Fruit fly (Drosophila melanogaster) whole organism, embryonic: ENCODE measurements around the gene Rad17.

ENCODE experiments used
- Abd-B ChIP-seq: fragments of 200-800 bp; sonication (Bioruptor generic); optimal IDR thresholded peaks from 2 replicates; lab custom pipeline; 2018; ENCODE audit warnings: missing biosample characterization, mild to moderate bottlenecking, missing genetic modification characterization, moderate library complexity
- CG10209 ChIP-seq: fragments of 200-800 bp; sonication (Bioruptor generic); optimal IDR thresholded peaks from 3 replicates; lab custom pipeline; 2017; ENCODE audit warnings: missing biosample characterization, mild to moderate bottlenecking, missing genetic modification characterization, missing genetic modification reagents
- CG10565 ChIP-seq: fragments of 200-800 bp; sonication (Bioruptor generic); optimal IDR thresholded peaks from 3 replicates; lab custom pipeline; 2016; ENCODE audit warnings: missing biosample characterization, mild to moderate bottlenecking, missing genetic modification characterization
- CG12071 ChIP-seq: fragments of 200-800 bp; sonication (Bioruptor generic); optimal IDR thresholded peaks from 3 replicates; lab custom pipeline; 2018; ENCODE audit warnings: missing biosample characterization, mild to moderate bottlenecking, missing genetic modification characterization
- CG12219 ChIP-seq: fragments of 200-800 bp; sonication (Bioruptor generic); optimal IDR thresholded peaks from 3 replicates; lab custom pipeline; 2018; ENCODE audit warnings: missing biosample characterization, mild to moderate bottlenecking, missing genetic modification characterization
- CG13894 ChIP-seq: fragments of 200-800 bp; sonication (Bioruptor generic); optimal IDR thresholded peaks from 3 replicates; lab custom pipeline; 2018; ENCODE audit warnings: missing biosample characterization, mild to moderate bottlenecking, missing genetic modification characterization, moderate library complexity
- CG14014 ChIP-seq: fragments of 200-800 bp; sonication (Bioruptor generic); IDR thresholded peaks from 2 replicates; pipeline ENCODE4 v1.3.6; 2022; ENCODE audit warnings: missing biosample characterization, missing genetic modification characterization
- CG14667 ChIP-seq: fragments of 200-800 bp; sonication (Bioruptor generic); IDR thresholded peaks from 2 replicates; pipeline ENCODE4 v1.3.6; 2022; ENCODE audit warnings: missing biosample characterization, missing genetic modification characterization
- CG15514 ChIP-seq: fragments of 200-800 bp; sonication (Bioruptor generic); optimal IDR thresholded peaks from 3 replicates; lab custom pipeline; 2017; ENCODE audit warnings: missing biosample characterization, missing genetic modification characterization, mild to moderate bottlenecking, moderate library complexity, missing genetic modification reagents
- CG15601 ChIP-seq: fragments of 200-800 bp; sonication (Bioruptor generic); optimal IDR thresholded peaks from 3 replicates; lab custom pipeline; 2019; ENCODE audit warnings: missing biosample characterization, mild to moderate bottlenecking, missing genetic modification characterization, moderate library complexity
- CG16779 ChIP-seq: fragments of 200-800 bp; sonication (Bioruptor generic); IDR thresholded peaks from 2 replicates; pipeline ENCODE4 v1.3.6; 2022; ENCODE audit warnings: missing biosample characterization, missing genetic modification characterization
- CG17186 ChIP-seq: fragments of 200-800 bp; sonication (Bioruptor generic); optimal IDR thresholded peaks from 3 replicates; lab custom pipeline; 2017; ENCODE audit warnings: missing biosample characterization, missing genetic modification reagents, missing genetic modification characterization
- CG17612 ChIP-seq: fragments of 200-800 bp; sonication (Bioruptor generic); IDR thresholded peaks from 2 replicates; pipeline ENCODE4 v1.3.6; 2022; ENCODE audit warnings: missing biosample characterization, missing genetic modification characterization
- CG17829 ChIP-seq: fragments of 200-800 bp; optimal IDR thresholded peaks from 2 replicates; lab custom pipeline; 2019; ENCODE audit warnings: missing biosample characterization, mild to moderate bottlenecking, missing genetic modification characterization, moderate library complexity
- CG2712 ChIP-seq: fragments of 200-800 bp; optimal IDR thresholded peaks from 3 replicates; lab custom pipeline; 2019; ENCODE audit warnings: missing biosample characterization, mild to moderate bottlenecking, missing genetic modification characterization, moderate library complexity
- CG32772 ChIP-seq: fragments of 200-800 bp; sonication (Bioruptor generic); IDR thresholded peaks from 2 replicates; pipeline ENCODE4 v1.3.6; 2022; ENCODE audit warnings: missing biosample characterization, missing genetic modification characterization
- CG34422 ChIP-seq: fragments of 200-800 bp; sonication (Bioruptor generic); IDR thresholded peaks from 3 replicates; pipeline ENCODE4 v1.3.6; 2022; ENCODE audit warnings: missing biosample characterization, missing genetic modification characterization
- CG4360 ChIP-seq: fragments of 200-800 bp; sonication (Bioruptor generic); IDR thresholded peaks from 2 replicates; pipeline ENCODE4 v1.3.6; 2022; ENCODE audit warnings: missing biosample characterization, missing genetic modification characterization
- CG4424 ChIP-seq: fragments of 200-800 bp; sonication (Bioruptor generic); optimal IDR thresholded peaks from 3 replicates; lab custom pipeline; 2016; ENCODE audit warnings: missing biosample characterization, missing genetic modification characterization
- Camta ChIP-seq: fragments of 200-800 bp; sonication (Bioruptor generic); optimal IDR thresholded peaks from 2 replicates; lab custom pipeline; 2016; ENCODE audit warnings: missing biosample characterization, missing genetic modification characterization
- Chrac-16 ChIP-seq: fragments of 200-800 bp; sonication (Bioruptor generic); optimal IDR thresholded peaks from 3 replicates; lab custom pipeline; 2016; ENCODE audit warnings: missing biosample characterization, missing genetic modification characterization
- CkIIα-i1 ChIP-seq: fragments of 200-800 bp; sonication (Bioruptor generic); IDR thresholded peaks from 2 replicates; pipeline ENCODE4 v1.3.6; 2022; ENCODE audit warnings: missing biosample characterization, missing genetic modification characterization
- Dad ChIP-seq: fragments of 200-800 bp; sonication (Bioruptor generic); optimal IDR thresholded peaks from 3 replicates; lab custom pipeline; 2016; ENCODE audit warnings: missing biosample characterization, missing genetic modification characterization
- Deaf1 ChIP-seq: fragments of 200-800 bp; optimal IDR thresholded peaks from 3 replicates; lab custom pipeline; 2019; ENCODE audit warnings: missing biosample characterization, mild to moderate bottlenecking, missing genetic modification characterization, moderate library complexity
- Gsc ChIP-seq: fragments of 200-800 bp; sonication (Bioruptor generic); IDR thresholded peaks from 2 replicates; pipeline ENCODE4 v1.3.6; 2022; ENCODE audit warnings: missing biosample characterization, missing genetic modification characterization
- HmgD ChIP-seq: fragments of 200-800 bp; sonication (Bioruptor generic); optimal IDR thresholded peaks from 3 replicates; lab custom pipeline; 2016; ENCODE audit warnings: missing biosample characterization, missing genetic modification characterization
- Max ChIP-seq: fragments of 200-800 bp; sonication (Bioruptor generic); optimal IDR thresholded peaks from 2 replicates; lab custom pipeline; 2016; ENCODE audit warnings: missing biosample characterization, mild to moderate bottlenecking, missing genetic modification characterization
- Oaz ChIP-seq: fragments of 200-800 bp; sonication (Bioruptor generic); IDR thresholded peaks from 2 replicates; pipeline ENCODE4 v1.3.6; 2022; ENCODE audit warnings: missing biosample characterization, missing genetic modification characterization
- Opbp ChIP-seq: fragments of 200-800 bp; sonication (Bioruptor generic); IDR thresholded peaks from 3 replicates; pipeline ENCODE4 v1.3.6; 2022; ENCODE audit warnings: missing biosample characterization, missing genetic modification characterization; ENCODE audit not compliant: partially characterized antibody
- Sox100B ChIP-seq: fragments of 200-800 bp; sonication (Bioruptor generic); optimal IDR thresholded peaks from 3 replicates; lab custom pipeline; 2018; ENCODE audit warnings: missing biosample characterization, mild to moderate bottlenecking, missing genetic modification characterization
- ash1 ChIP-seq: fragments of 200-800 bp; sonication (Bioruptor generic); optimal IDR thresholded peaks from 2 replicates; lab custom pipeline; 2018; ENCODE audit warnings: missing biosample characterization, mild to moderate bottlenecking, missing genetic modification characterization
- br ChIP-seq: fragments of >200 bp; optimal IDR thresholded peaks from 2 replicates; lab custom pipeline; 2017
- bsh ChIP-seq, 2 experiments: fragments of 200-800 bp; sonication (Bioruptor generic); optimal IDR thresholded peaks; 2 replicates each; lab custom pipeline; 2017 to 2018; ENCODE audit warnings: mild to moderate bottlenecking in 2 of 2, missing biosample characterization in 2 of 2, missing genetic modification characterization in 2 of 2, moderate library complexity in 1 of 2
- chn ChIP-seq: fragments of 200-800 bp; sonication (Bioruptor generic); optimal IDR thresholded peaks from 2 replicates; lab custom pipeline; 2016; ENCODE audit warnings: missing biosample characterization, missing genetic modification characterization
- en ChIP-seq: fragments of 200-800 bp; sonication (Bioruptor generic); optimal IDR thresholded peaks from 2 replicates; lab custom pipeline; 2016; ENCODE audit warnings: missing biosample characterization, missing genetic modification characterization
- esg ChIP-seq: fragments of 200-800 bp; sonication (Bioruptor generic); conservative IDR thresholded peaks from 2 replicates; pipeline ENCODE4 v1.3.6; 2022; ENCODE audit warnings: missing biosample characterization, missing genetic modification characterization
- fu2 ChIP-seq: fragments of 200-800 bp; sonication (Bioruptor generic); optimal IDR thresholded peaks from 2 replicates; lab custom pipeline; 2016; ENCODE audit warnings: missing biosample characterization, missing genetic modification characterization
- grau ChIP-seq: fragments of 200-800 bp; optimal IDR thresholded peaks from 3 replicates; lab custom pipeline; 2019; ENCODE audit warnings: missing biosample characterization, mild to moderate bottlenecking, missing genetic modification characterization, moderate library complexity
- gsb ChIP-seq: fragments of 200-800 bp; sonication (Bioruptor generic); IDR thresholded peaks from 2 replicates; pipeline ENCODE4 v1.3.6; 2022; ENCODE audit warnings: missing biosample characterization, missing genetic modification characterization
- gsb-n ChIP-seq: fragments of 200-800 bp; sonication (Bioruptor generic); optimal IDR thresholded peaks from 3 replicates; lab custom pipeline; 2018; ENCODE audit warnings: missing biosample characterization, mild to moderate bottlenecking, missing genetic modification characterization
- hb ChIP-seq: fragments of 200-800 bp; sonication (Bioruptor generic); IDR thresholded peaks from 3 replicates; pipeline ENCODE4 v1.3.6; 2022; ENCODE audit warnings: missing biosample characterization, missing genetic modification characterization; ENCODE audit not compliant: partially characterized antibody
- insv ChIP-seq, 2 experiments: fragments of 200-800 bp; sonication (Bioruptor generic); optimal IDR thresholded peaks; 3 replicates each; lab custom pipeline; 2016 to 2018; ENCODE audit warnings: missing biosample characterization in 2 of 2, missing genetic modification characterization in 2 of 2
- kay ChIP-seq: fragments of 200-800 bp; sonication (Bioruptor generic); optimal IDR thresholded peaks from 2 replicates; lab custom pipeline; 2016; ENCODE audit warnings: missing biosample characterization, missing genetic modification characterization
- maf-S ChIP-seq: fragments of 200-800 bp; sonication (Bioruptor generic); optimal IDR thresholded peaks from 2 replicates; lab custom pipeline; 2016; ENCODE audit warnings: missing biosample characterization, missing genetic modification characterization
- mirr ChIP-seq: fragments of 200-800 bp; sonication (Bioruptor generic); optimal IDR thresholded peaks from 3 replicates; lab custom pipeline; 2018; ENCODE audit warnings: missing biosample characterization, mild to moderate bottlenecking, missing genetic modification characterization
- phol ChIP-seq: fragments of 200-800 bp; sonication (Bioruptor generic); optimal IDR thresholded peaks from 3 replicates; lab custom pipeline; 2018; ENCODE audit warnings: missing biosample characterization, mild to moderate bottlenecking, missing genetic modification characterization, moderate library complexity
- psq ChIP-seq: fragments of 200-800 bp; sonication (Bioruptor generic); optimal IDR thresholded peaks from 2 replicates; lab custom pipeline; 2017; ENCODE audit warnings: missing biosample characterization, missing genetic modification characterization
- stwl ChIP-seq: fragments of 200-800 bp; sonication (Bioruptor generic); optimal IDR thresholded peaks from 3 replicates; lab custom pipeline; 2018; ENCODE audit warnings: missing biosample characterization, mild to moderate bottlenecking, missing genetic modification characterization, moderate library complexity
- wor ChIP-seq: fragments of 200-800 bp; sonication (Bioruptor generic); IDR thresholded peaks from 2 replicates; pipeline ENCODE4 v1.3.6; 2022; ENCODE audit warnings: missing biosample characterization, missing genetic modification characterization

The Rad17 gene

dm6 chr3R:14654976-14655896 is 7.8 kb downstream of the Rad17 start (continued):
- TF ChIP-seq HmgD (GFP tag; lab: Kevin White, UChicago) (peak; percentile 87), CG17612 (GFP tag; lab: Robert Waterston, UW) (peak; percentile 77), CG15514 (GFP tag; lab: Kevin White, UChicago) (peak; percentile 90), hb (GFP tag; lab: Robert Waterston, UW) (no peak), bsh (GFP tag; optimal IDR thresholded peaks at IDR 0.05; lab: Kevin White, UChicago) (peak; percentile 74 to 95), esg (GFP tag; lab: Robert Waterston, UW) (peak; percentile 90), CG14014 (peak; percentile 94), CG10565 (peak; percentile 55), CG32772 (GFP tag; lab: Robert Waterston, UW) (peak; percentile 86), CG12071 (GFP tag; lab: Kevin White, UChicago) (peak; percentile 91), Max (GFP tag; lab: Kevin White, UChicago) (peak; percentile 92), Opbp (GFP tag; lab: Robert Waterston, UW) (peak; percentile 74), kay (GFP tag; lab: Kevin White, UChicago) (peak; percentile 87), br (lab: Kevin White, UChicago) (no peak), CG4424 (GFP tag; lab: Kevin White, UChicago) (peak; percentile 91), Camta (peak; percentile 92), en (GFP tag; lab: Kevin White, UChicago) (peak; percentile 85), CG4360 (GFP tag; lab: Robert Waterston, UW) (peak; percentile 88), chn (GFP tag; lab: Kevin White, UChicago) (peak; percentile 93), CG13894 (tag; lab: Kevin White, UChicago) (peak; percentile 93), mirr (peak; percentile 93), CG17829 (peak; percentile 95), insv (GFP tag; optimal IDR thresholded peaks at IDR 0.05; lab: Kevin White, UChicago) (no peak), phol (tag; lab: Kevin White, UChicago) (peak; percentile 99), CG15601 (tag; lab: Kevin White, UChicago) (peak; percentile 90), Chrac-16 (peak; percentile 93), CG34422 (GFP tag; lab: Robert Waterston, UW) (peak; percentile 84), Oaz (GFP tag; lab: Robert Waterston, UW) (peak; percentile 84), ash1 (GFP tag; lab: Kevin White, UChicago) (peak; percentile 27), Dad (GFP tag; lab: Kevin White, UChicago) (peak; percentile 80), Sox100B (GFP tag; lab: Kevin White, UChicago) (peak; percentile 89), CG10209 (GFP tag; lab: Kevin White, UChicago) (peak; percentile 91), fu2 (GFP tag; lab: Kevin White, UChicago) (peak; percentile 90), CG17186 (GFP tag; lab: Kevin White, UChicago) (peak; percentile 80), wor (peak; percentile 82), CG16779 (GFP tag; lab: Robert Waterston, UW) (peak; percentile 80), Abd-B (GFP tag; lab: Kevin White, UChicago) (peak; percentile 90), CkIIα-i1 (GFP tag; lab: Robert Waterston, UW) (0 out of 2 replicates have a peak, but pooled peaks have one; percentile 37), psq (peak; percentile 22), stwl (peak; percentile 41), Deaf1 (peak; percentile 75), maf-S (GFP tag; lab: Kevin White, UChicago) (peak; percentile 86), gsb (GFP tag; lab: Robert Waterston, UW) (peak; percentile 87), gsb-n (peak; percentile 92), CG12219 (GFP tag; lab: Kevin White, UChicago) (peak; percentile 93), grau (tag; lab: Kevin White, UChicago) (peak; percentile 94), CG14667 (GFP tag; lab: Robert Waterston, UW) (peak; percentile 88), CG2712 (tag; lab: Kevin White, UChicago) (peak; percentile 93), Gsc (GFP tag; lab: Robert Waterston, UW) (no peak)
